Worm (Caenorhabditis elegans) whole organism, L2 larva: ENCODE data around the gene idh-2.

Experiments used
- C34F6.9 ChIP-seq: fragments of 150-350 bp; optimal IDR thresholded peaks from 2 replicates; lab custom pipeline; 2014; ENCODE audit warnings: missing biosample characterization, missing genetic modification characterization
- F13H6.1 ChIP-seq: sonication (generic microtip); optimal IDR thresholded peaks from 2 replicates; lab custom pipeline; 2016; ENCODE audit warnings: missing genetic modification characterization, missing compliant biosample characterization
- R02D3.7 ChIP-seq: fragments of 150-350 bp; optimal IDR thresholded peaks from 2 replicates; lab custom pipeline; 2014; ENCODE audit warnings: missing biosample characterization, missing genetic modification characterization
- Y55F3AM.14 ChIP-seq: fragments of 200-800 bp; sonication (Bioruptor generic); optimal IDR thresholded peaks from 2 replicates; lab custom pipeline; 2018; ENCODE audit warnings: mild to moderate bottlenecking, missing genetic modification characterization, missing compliant biosample characterization
- ZK546.5 ChIP-seq: sonication (generic microtip); optimal IDR thresholded peaks from 2 replicates; lab custom pipeline; 2017; ENCODE audit warnings: missing biosample characterization, missing genetic modification characterization
- alr-1 ChIP-seq: fragments of 150-350 bp; optimal IDR thresholded peaks from 2 replicates; lab custom pipeline; 2014; ENCODE audit warnings: missing biosample characterization, missing genetic modification characterization
- blmp-1 ChIP-seq: sonication (generic microtip); optimal IDR thresholded peaks from 2 replicates; lab custom pipeline; 2017; ENCODE audit warnings: missing genetic modification characterization, mild to moderate bottlenecking, missing compliant biosample characterization, antibody characterized with exemption, moderate library complexity; ENCODE audit not compliant: insufficient read depth
- ceh-82 ChIP-seq: fragments of 150-350 bp; optimal IDR thresholded peaks from 2 replicates; lab custom pipeline; 2014; ENCODE audit warnings: missing biosample characterization, missing genetic modification characterization
- crh-2 ChIP-seq: sonication (generic microtip); optimal IDR thresholded peaks from 2 replicates; lab custom pipeline; 2017; ENCODE audit warnings: missing biosample characterization, missing genetic modification characterization
- dmd-4 ChIP-seq: sonication (generic microtip); optimal IDR thresholded peaks from 2 replicates; lab custom pipeline; 2017; ENCODE audit warnings: missing biosample characterization, missing genetic modification characterization
- elt-3 ChIP-seq: sonication (generic microtip); optimal IDR thresholded peaks from 2 replicates; lab custom pipeline; 2017; ENCODE audit warnings: missing biosample characterization, missing genetic modification characterization
- fos-1 ChIP-seq: fragments of 150-350 bp; optimal IDR thresholded peaks from 2 replicates; lab custom pipeline; 2014; ENCODE audit warnings: missing biosample characterization, missing genetic modification characterization
- gmeb-1 ChIP-seq: fragments of 150-350 bp; optimal IDR thresholded peaks from 2 replicates; lab custom pipeline; 2014; ENCODE audit warnings: missing biosample characterization, missing genetic modification characterization
- lin-11 ChIP-seq: fragments of 150-350 bp; sonication (generic microtip); optimal IDR thresholded peaks from 2 replicates; lab custom pipeline; 2014; ENCODE audit warnings: missing biosample characterization, missing genetic modification characterization, inconsistent platforms, mixed read lengths
- lin-13 ChIP-seq: fragments of 150-350 bp; optimal IDR thresholded peaks from 2 replicates; lab custom pipeline; 2014; ENCODE audit warnings: missing biosample characterization, missing genetic modification reagents, missing genetic modification characterization
- lsy-2 ChIP-seq, 2 experiments: fragments of 150-350 bp in 1 of 2; sonication (generic microtip) in 1 of 2; optimal IDR thresholded peaks; 2 replicates each; lab custom pipeline; 2014 to 2017; ENCODE audit warnings: missing biosample characterization in 2 of 2, missing genetic modification characterization in 2 of 2
- mbf-1 ChIP-seq: sonication (generic microtip); optimal IDR thresholded peaks from 2 replicates; lab custom pipeline; 2017; ENCODE audit warnings: missing biosample characterization, missing genetic modification characterization
- mdl-1 ChIP-seq, 2 experiments: fragments of 150-350 bp in 1 of 2; sonication (generic microtip) in 1 of 2; optimal IDR thresholded peaks; 2 replicates each; lab custom pipeline; 2017; ENCODE audit warnings: missing biosample characterization in 2 of 2, missing genetic modification characterization in 2 of 2
- nhr-10 ChIP-seq: sonication (generic microtip); optimal IDR thresholded peaks from 2 replicates; lab custom pipeline; 2017; ENCODE audit warnings: missing biosample characterization, missing genetic modification characterization
- nhr-21 ChIP-seq: fragments of 150-350 bp; optimal IDR thresholded peaks from 2 replicates; lab custom pipeline; 2014; ENCODE audit warnings: missing biosample characterization, missing genetic modification characterization
- nhr-25 ChIP-seq: fragments of 150-350 bp; sonication (generic microtip); optimal IDR thresholded peaks from 3 replicates; lab custom pipeline; 2014; ENCODE audit warnings: missing biosample characterization, missing genetic modification characterization
- nhr-77 ChIP-seq: fragments of 150-350 bp; optimal IDR thresholded peaks from 2 replicates; lab custom pipeline; 2014; ENCODE audit warnings: missing biosample characterization, missing genetic modification characterization
- sem-4 ChIP-seq: fragments of 150-350 bp; optimal IDR thresholded peaks from 2 replicates; lab custom pipeline; 2014; ENCODE audit warnings: missing biosample characterization, missing genetic modification reagents, missing genetic modification characterization
- sma-3 ChIP-seq: sonication (generic microtip); optimal IDR thresholded peaks from 2 replicates; lab custom pipeline; 2016; ENCODE audit warnings: missing genetic modification reagents, missing genetic modification characterization, missing compliant biosample characterization
- sma-9 ChIP-seq, 2 experiments: fragments of 150-350 bp in 1 of 2; sonication (generic microtip) in 1 of 2; optimal IDR thresholded peaks; 2 replicates each; lab custom pipeline; 2014 to 2016; ENCODE audit warnings: missing genetic modification characterization in 2 of 2, mild to moderate bottlenecking in 1 of 2, missing biosample characterization in 1 of 2, missing compliant biosample characterization in 1 of 2, missing genetic modification reagents in 1 of 2, moderate library complexity in 1 of 2
- snpc-4 ChIP-seq: fragments of 150-350 bp; optimal IDR thresholded peaks from 2 replicates; lab custom pipeline; 2014; ENCODE audit warnings: missing biosample characterization, missing genetic modification characterization
- unc-39 ChIP-seq: fragments of 150-350 bp; optimal IDR thresholded peaks from 2 replicates; lab custom pipeline; 2014; ENCODE audit warnings: missing biosample characterization, missing genetic modification characterization
- unc-55 ChIP-seq: fragments of 150-350 bp; sonication (generic microtip); optimal IDR thresholded peaks from 3 replicates; lab custom pipeline; 2014; ENCODE audit warnings: missing biosample characterization, missing genetic modification reagents, missing genetic modification characterization
- unc-62 ChIP-seq: fragments of 150-350 bp; optimal IDR thresholded peaks from 2 replicates; lab custom pipeline; 2014; ENCODE audit warnings: missing biosample characterization, missing genetic modification reagents, missing genetic modification characterization
- zag-1 ChIP-seq: fragments of 150-350 bp; optimal IDR thresholded peaks from 2 replicates; lab custom pipeline; 2014; ENCODE audit warnings: missing biosample characterization, missing genetic modification characterization
- ztf-11 ChIP-seq: sonication (generic microtip); optimal IDR thresholded peaks from 2 replicates; lab custom pipeline; 2017; ENCODE audit warnings: missing biosample characterization, missing genetic modification characterization
- ztf-4 ChIP-seq: fragments of 150-350 bp; optimal IDR thresholded peaks from 2 replicates; lab custom pipeline; 2014; ENCODE audit warnings: missing biosample characterization, missing genetic modification characterization

idh-2 gene

ce11 chrX:11243604-11244003 lies 27.8 kb downstream of the idh-2 start:
- TF ChIP-seq elt-3 (tag; lab: Kevin White, UChicago) (no peak), zag-1 (peak; percentile 24), nhr-77 (tag; lab: Kevin White, UChicago) (no peak), sma-9 (GFP tag; optimal IDR thresholded peaks at IDR 0.05; lab: Kevin White, UChicago) (peak; percentile 7), sma-9 (tag; optimal IDR thresholded peaks at IDR 0.05; lab: Kevin White, UChicago) (no peak)

ce11 chrX:11245056-11245455 lies 29.3 kb downstream of the idh-2 start:
- no peak for TF ChIP-seq fos-1 (tag; lab: Kevin White, UChicago)
- TF ChIP-seq alr-1 (tag; lab: Kevin White, UChicago): no peak
- no peak for TF ChIP-seq nhr-10 (tag; lab: Kevin White, UChicago)
- TF ChIP-seq lin-13 (GFP tag; lab: Kevin White, UChicago): no peak
- no peak for TF ChIP-seq elt-3 (tag; lab: Kevin White, UChicago)
- no peak for TF ChIP-seq crh-2 (tag; lab: Kevin White, UChicago)
- TF ChIP-seq unc-62 (GFP tag; lab: Kevin White, UChicago): no peak
- no peak for TF ChIP-seq unc-39 (tag; lab: Kevin White, UChicago)
- TF ChIP-seq gmeb-1: no peak
- TF ChIP-seq blmp-1 (tag; lab: Kevin White, UChicago): no peak
- no peak for TF ChIP-seq lsy-2 (tag; optimal IDR thresholded peaks at IDR 0.05; lab: Kevin White, UChicago)
- TF ChIP-seq mbf-1 (tag; lab: Kevin White, UChicago): no peak
- no peak for TF ChIP-seq R02D3.7
- no peak for TF ChIP-seq ceh-82
- no peak for TF ChIP-seq snpc-4 (tag; lab: Kevin White, UChicago)
- TF ChIP-seq nhr-25 (tag; lab: Kevin White, UChicago): no peak

ce11 chrX:11248083-11248482 lies 32.3 kb downstream of the idh-2 start:
- TF ChIP-seq unc-55: no peak
- TF ChIP-seq F13H6.1: peak; percentile 23
- TF ChIP-seq sem-4 (tag; lab: Kevin White, UChicago): peak; percentile 31
- TF ChIP-seq mdl-1 (tag; optimal IDR thresholded peaks at IDR 0.05; lab: Kevin White, UChicago): peak in 1 of 2 experiments; percentile 30
- TF ChIP-seq lin-11 (tag; lab: Kevin White, UChicago): no peak
- peak; percentile 57 for TF ChIP-seq sma-3 (GFP tag; lab: Kevin White, UChicago)
- peak; percentile 19 for TF ChIP-seq Y55F3AM.14 (GFP tag; lab: Kevin White, UChicago)
- peak; percentile 50 for TF ChIP-seq nhr-25 (tag; lab: Kevin White, UChicago)
- no peak for TF ChIP-seq ztf-4 (tag; lab: Kevin White, UChicago)
- peak in 1 of 2 experiments; percentile 5 for TF ChIP-seq lsy-2 (tag; optimal IDR thresholded peaks at IDR 0.05; lab: Kevin White, UChicago)
- peak; percentile 11 for TF ChIP-seq fos-1 (tag; lab: Kevin White, UChicago)
- TF ChIP-seq sma-9 (GFP tag; optimal IDR thresholded peaks at IDR 0.05; lab: Kevin White, UChicago): peak; percentile 31
- no peak for TF ChIP-seq sma-9 (tag; optimal IDR thresholded peaks at IDR 0.05; lab: Kevin White, UChicago)
- no peak for TF ChIP-seq unc-62 (GFP tag; lab: Kevin White, UChicago)
- peak; percentile 76 for TF ChIP-seq nhr-21 (tag; lab: Kevin White, UChicago)

- TF ChIP-seq ZK546.5: no peak
- TF ChIP-seq C34F6.9 (tag; lab: Kevin White, UChicago): no peak
- TF ChIP-seq gmeb-1: no peak
- TF ChIP-seq, all 48 proteins: peak for 0
Observed at ce11 chrX:11249392-11249791, 33.6 kb downstream of the idh-2 start.

ce11 chrX:11250983-11251382 lies 35.2 kb downstream of the idh-2 start:
- TF ChIP-seq fos-1 (tag; lab: Kevin White, UChicago) (peak; percentile 62), ztf-11 (no peak), nhr-21 (tag; lab: Kevin White, UChicago) (no peak), dmd-4 (no peak)

- TF ChIP-seq fos-1 (tag; lab: Kevin White, UChicago) (peak; percentile 88), C34F6.9 (tag; lab: Kevin White, UChicago) (no peak), R02D3.7 (no peak)
Observed at ce11 chrX:11251928-11252327, 36.1 kb downstream of the idh-2 start.
